Fruit fly (Drosophila melanogaster): ENCODE data around the gene Tbc1d8-9.

DNA sequence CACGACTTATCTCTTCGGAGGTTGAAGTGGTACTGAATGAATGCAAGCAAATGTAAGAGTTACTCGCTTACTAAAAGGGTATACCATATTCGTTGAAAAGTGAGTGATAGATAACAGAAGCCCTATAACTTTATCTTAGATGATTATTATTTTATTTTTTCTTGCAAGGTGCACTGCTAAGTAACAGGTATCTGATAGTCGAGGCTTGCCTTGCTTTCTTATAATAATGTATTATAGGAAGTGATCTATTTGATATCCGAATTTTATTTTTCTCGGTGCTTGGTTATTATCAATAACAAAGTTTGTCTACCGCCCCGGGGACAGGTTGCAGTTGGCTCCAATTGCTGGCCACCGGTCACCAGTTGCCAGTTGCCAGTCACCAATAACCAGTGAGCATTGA, 27.7 kb upstream of the Tbc1d8-9 start:
- TF ChIP-seq CG32006 (GFP tag; optimal IDR thresholded peaks at IDR 0.05) (no peak), cyc (GFP tag; optimal IDR thresholded peaks at IDR 0.05) (no peak), CG10631 (GFP tag; optimal IDR thresholded peaks at IDR 0.05) (no peak), CG1621 (tag; optimal IDR thresholded peaks at IDR 0.05) (no peak), Blimp-1 (GFP tag; optimal IDR thresholded peaks at IDR 0.05) (no peak), Lpt (GFP tag; optimal IDR thresholded peaks at IDR 0.05) (no peak), OdsH (GFP tag; optimal IDR thresholded peaks at IDR 0.05) (no peak), Hr4 (GFP tag; optimal IDR thresholded peaks at IDR 0.05) (no peak), Sox14 (GFP tag; optimal IDR thresholded peaks at IDR 0.05) (no peak), topi (GFP tag; optimal IDR thresholded peaks at IDR 0.05) (no peak), Ets96B (tag; optimal IDR thresholded peaks at IDR 0.05) (no peak), Hr39 (GFP tag; optimal IDR thresholded peaks at IDR 0.05) (no peak)

Data from whole organism, prepupa.